Fruit fly (Drosophila melanogaster) whole organism, prepupa: ENCODE results near the gene PGRP-SA.

ENCODE experiments used
- CG8632 ChIP-seq: fragments of 200-800 bp; sonication (Bioruptor generic); optimal IDR thresholded peaks from 3 replicates; lab custom pipeline; 2016; ENCODE audit warnings: missing biosample characterization, missing genetic modification characterization
- CG9139 ChIP-seq: fragments of 200-800 bp; sonication (Bioruptor generic); optimal IDR thresholded peaks from 3 replicates; lab custom pipeline; 2017; ENCODE audit warnings: missing biosample characterization, mild to moderate bottlenecking, missing genetic modification characterization
- OdsH ChIP-seq: fragments of 200-800 bp; sonication (Bioruptor generic); optimal IDR thresholded peaks from 3 replicates; lab custom pipeline; 2016; ENCODE audit warnings: missing biosample characterization, missing genetic modification characterization
- achi ChIP-seq: fragments of 200-800 bp; sonication (Bioruptor generic); optimal IDR thresholded peaks from 3 replicates; lab custom pipeline; 2016; ENCODE audit warnings: missing biosample characterization, missing genetic modification characterization
- pdm3 ChIP-seq: fragments of 200-800 bp; sonication (Bioruptor generic); optimal IDR thresholded peaks from 3 replicates; lab custom pipeline; 2016; ENCODE audit warnings: missing biosample characterization, missing genetic modification characterization

DNA sequence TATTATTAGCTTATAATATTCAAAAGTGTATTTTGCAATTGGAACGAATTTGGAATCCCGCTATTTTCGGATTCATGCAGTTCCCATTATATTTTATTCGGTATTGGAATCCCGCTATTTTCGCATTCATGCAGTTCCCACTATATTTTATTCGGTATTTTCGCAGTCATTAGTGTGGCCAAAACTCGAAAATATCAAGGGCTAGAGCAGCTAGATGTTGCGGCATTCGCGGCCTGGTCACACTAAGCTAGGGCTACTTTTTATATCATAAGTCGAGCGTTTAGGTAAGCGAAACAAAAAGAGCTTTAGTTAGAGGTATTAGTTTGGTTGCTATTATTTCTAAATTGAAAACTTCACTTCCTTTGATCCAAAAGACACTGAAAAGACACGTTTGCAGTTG, 17.4 kb downstream of the PGRP-SA start:
- no peak for TF ChIP-seq OdsH (GFP tag; lab: Kevin White, UChicago)
- TF ChIP-seq CG8632 (GFP tag; lab: Kevin White, UChicago), result no peak
- TF ChIP-seq achi, result no peak
- TF ChIP-seq pdm3 (GFP tag; lab: Kevin White, UChicago), result no peak
- TF ChIP-seq CG9139, result no peak
